1 fruit fly cellular context compared by ENCODE assay signal in genomic region chr2L:5403552-5404330, dm6.
A peak's percentile ranks its signal among the peaks of the same experiment; 100 is the strongest.
TF ChIP-seq lines count a peak whose summit lies in the region.

Gene H15 (plus strand): TSS chr2L:5404280.

TF ChIP-seq in whole organism, embryonic, 481 proteins besides CTCF, POLR2A, EP300 and RAD21 (continued from another document and continues in another):
- peak; percentile 86 for TF ChIP-seq crol (GFP tag; IDR thresholded peaks at IDR 0.05; lab: Robert Waterston, UW)
- no peak for TF ChIP-seq CG31365 (tag; optimal IDR thresholded peaks at IDR 0.05; lab: Kevin White, UChicago)
- TF ChIP-seq tup (GFP tag; optimal IDR thresholded peaks at IDR 0.05; lab: Kevin White, UChicago): no peak
- no peak; the same call in 2 of the 3 replicates for TF ChIP-seq H15 (GFP tag; IDR thresholded peaks at IDR 0.05; lab: Robert Waterston, UW)
- TF ChIP-seq stc (GFP tag; IDR thresholded peaks at IDR 0.05; lab: Robert Waterston, UW): no peak
- TF ChIP-seq lov (optimal IDR thresholded peaks at IDR 0.05; lab: Kevin White, UChicago): no peak
- no peak for TF ChIP-seq lov (GFP tag; IDR thresholded peaks at IDR 0.05; lab: Robert Waterston, UW)
- no peak for TF ChIP-seq Bdp1 (GFP tag; optimal IDR thresholded peaks at IDR 0.05; lab: Kevin White, UChicago)
- no peak for TF ChIP-seq Gug (GFP tag; IDR thresholded peaks at IDR 0.05; lab: Robert Waterston, UW)
- TF ChIP-seq CG7963 (GFP tag; IDR thresholded peaks at IDR 0.05; lab: Robert Waterston, UW; ENCODE audit: partially characterized antibody): no peak
- TF ChIP-seq CG5245 (GFP tag; optimal IDR thresholded peaks at IDR 0.05; lab: Kevin White, UChicago): no peak
- TF ChIP-seq CG1529 (GFP tag; optimal IDR thresholded peaks at IDR 0.05; lab: Kevin White, UChicago): no peak
- TF ChIP-seq ewg (GFP tag; optimal IDR thresholded peaks at IDR 0.05; lab: Kevin White, UChicago): peak; percentile 59
- TF ChIP-seq Dp (GFP tag; optimal IDR thresholded peaks at IDR 0.05; lab: Kevin White, UChicago): no peak
- TF ChIP-seq CG18599 (GFP tag; optimal IDR thresholded peaks at IDR 0.05; lab: Kevin White, UChicago): no peak
- TF ChIP-seq CHES-1-like (GFP tag; optimal IDR thresholded peaks at IDR 0.05; lab: Kevin White, UChicago): no peak
- no peak for TF ChIP-seq gsb (GFP tag; IDR thresholded peaks at IDR 0.05; lab: Robert Waterston, UW)
- TF ChIP-seq CG10274 (GFP tag; optimal IDR thresholded peaks at IDR 0.05; lab: Kevin White, UChicago): no peak
- peak; percentile 60 for TF ChIP-seq HmgZ (tag; optimal IDR thresholded peaks at IDR 0.05; lab: Kevin White, UChicago)
- TF ChIP-seq HLH3B (GFP tag; IDR thresholded peaks at IDR 0.05; lab: Robert Waterston, UW): no peak
- no peak for TF ChIP-seq sens (GFP tag; lab: Kevin White, UChicago)
- TF ChIP-seq lbe (GFP tag; optimal IDR thresholded peaks at IDR 0.05; lab: Kevin White, UChicago): no peak
- TF ChIP-seq CG17829 (tag; optimal IDR thresholded peaks at IDR 0.05; lab: Kevin White, UChicago): peak; percentile 64
- no peak for TF ChIP-seq wdn (GFP tag; IDR thresholded peaks at IDR 0.05; lab: Robert Waterston, UW)
- peak; percentile 18 for TF ChIP-seq stwl (tag; optimal IDR thresholded peaks at IDR 0.05; lab: Kevin White, UChicago)
- no peak for TF ChIP-seq Dref (GFP tag; IDR thresholded peaks at IDR 0.05; lab: Robert Waterston, UW)
- no peak for TF ChIP-seq BEAF-32 (GFP tag; optimal IDR thresholded peaks at IDR 0.05; lab: Kevin White, UChicago)
- TF ChIP-seq pfk (GFP tag; optimal IDR thresholded peaks at IDR 0.05; lab: Kevin White, UChicago): peak; percentile 95
- TF ChIP-seq CG14667 (GFP tag; IDR thresholded peaks at IDR 0.05; lab: Robert Waterston, UW): no peak
- no peak for TF ChIP-seq onecut (GFP tag; IDR thresholded peaks at IDR 0.05; lab: Robert Waterston, UW)
- TF ChIP-seq psq (GFP tag; optimal IDR thresholded peaks at IDR 0.05; lab: Kevin White, UChicago): no peak
- no peak for TF ChIP-seq CG2889 (GFP tag; IDR thresholded peaks at IDR 0.05; lab: Robert Waterston, UW)
- no peak for TF ChIP-seq chn (GFP tag; optimal IDR thresholded peaks at IDR 0.05; lab: Kevin White, UChicago)
- TF ChIP-seq Fer3 (tag; optimal IDR thresholded peaks at IDR 0.05; lab: Kevin White, UChicago): no peak
- no peak for TF ChIP-seq CG14965 (GFP tag; optimal IDR thresholded peaks at IDR 0.05; lab: Kevin White, UChicago; ENCODE audit: borderline replicate concordance)
- TF ChIP-seq CG8924 (tag; optimal IDR thresholded peaks at IDR 0.05; lab: Kevin White, UChicago): peak; percentile 35
- no peak for TF ChIP-seq CG31388 (GFP tag; optimal IDR thresholded peaks at IDR 0.05; lab: Kevin White, UChicago)
- TF ChIP-seq CG12219 (GFP tag; optimal IDR thresholded peaks at IDR 0.05; lab: Kevin White, UChicago): no peak
- no peak for TF ChIP-seq CG18011 (GFP tag; optimal IDR thresholded peaks at IDR 0.05; lab: Kevin White, UChicago)
- no peak for TF ChIP-seq CG2129 (GFP tag; IDR thresholded peaks at IDR 0.05; lab: Robert Waterston, UW; ENCODE audit: partially characterized antibody)
- TF ChIP-seq CG1832 (GFP tag; optimal IDR thresholded peaks at IDR 0.05; lab: Kevin White, UChicago): peak; percentile 99
- no peak for TF ChIP-seq scrt (GFP tag; optimal IDR thresholded peaks at IDR 0.05; lab: Kevin White, UChicago)
- TF ChIP-seq Antp (GFP tag; optimal IDR thresholded peaks at IDR 0.05; lab: Kevin White, UChicago): no peak
- no peak for TF ChIP-seq btn (GFP tag; optimal IDR thresholded peaks at IDR 0.05; lab: Kevin White, UChicago)
- no peak for TF ChIP-seq CG9797 (GFP tag; optimal IDR thresholded peaks at IDR 0.05; lab: Kevin White, UChicago)
- no peak for TF ChIP-seq sima (GFP tag; optimal IDR thresholded peaks at IDR 0.05; lab: Kevin White, UChicago)
- no peak for TF ChIP-seq CG13624 (GFP tag; optimal IDR thresholded peaks at IDR 0.05; lab: Kevin White, UChicago)
- TF ChIP-seq Trl (optimal IDR thresholded peaks at IDR 0.05; lab: Kevin White, UChicago): peak in 1 of 2 experiments; percentile 43
- TF ChIP-seq Trl (GFP tag; optimal IDR thresholded peaks at IDR 0.05; lab: Kevin White, UChicago): no peak
- TF ChIP-seq ara (GFP tag; IDR thresholded peaks at IDR 0.05; lab: Robert Waterston, UW): no peak
- TF ChIP-seq gcm2 (GFP tag; optimal IDR thresholded peaks at IDR 0.05; lab: Kevin White, UChicago): no peak
- no peak for TF ChIP-seq CG8944 (GFP tag; optimal IDR thresholded peaks at IDR 0.05; lab: Kevin White, UChicago)
- TF ChIP-seq rib (GFP tag; IDR thresholded peaks at IDR 0.05; lab: Robert Waterston, UW): no peak
- TF ChIP-seq CG14014 (GFP tag; IDR thresholded peaks at IDR 0.05; lab: Robert Waterston, UW): no peak
- no peak for TF ChIP-seq CG7839 (tag; optimal IDR thresholded peaks at IDR 0.05; lab: Kevin White, UChicago)
- no peak for TF ChIP-seq croc (GFP tag; conservative IDR thresholded peaks at IDR 0.05; lab: Robert Waterston, UW)
- TF ChIP-seq CG30403 (GFP tag; optimal IDR thresholded peaks at IDR 0.05; lab: Kevin White, UChicago): no peak
- no peak for TF ChIP-seq cato (GFP tag; optimal IDR thresholded peaks at IDR 0.05; lab: Kevin White, UChicago; ENCODE audit: borderline replicate concordance)
- no peak for TF ChIP-seq da (GFP tag; optimal IDR thresholded peaks at IDR 0.05; lab: Kevin White, UChicago)
- no peak for TF ChIP-seq CG11093 (GFP tag; IDR thresholded peaks at IDR 0.05; lab: Robert Waterston, UW)
- no peak for TF ChIP-seq gcm (GFP tag; optimal IDR thresholded peaks at IDR 0.05; lab: Kevin White, UChicago)
- TF ChIP-seq ham (GFP tag; IDR thresholded peaks at IDR 0.05; lab: Robert Waterston, UW): no peak
- TF ChIP-seq yki (optimal IDR thresholded peaks at IDR 0.05; lab: Kevin White, UChicago): no peak
- TF ChIP-seq CG2678 (tag; optimal IDR thresholded peaks at IDR 0.05; lab: Kevin White, UChicago): no peak
- no peak for TF ChIP-seq C15 (GFP tag; IDR thresholded peaks at IDR 0.05; lab: Robert Waterston, UW)
- TF ChIP-seq tap (tag; optimal IDR thresholded peaks at IDR 0.05; lab: Kevin White, UChicago): no peak
- TF ChIP-seq grau (tag; optimal IDR thresholded peaks at IDR 0.05; lab: Kevin White, UChicago): no peak
- TF ChIP-seq Dek (tag; optimal IDR thresholded peaks at IDR 0.05; lab: Kevin White, UChicago): no peak
- TF ChIP-seq CG18262 (tag; optimal IDR thresholded peaks at IDR 0.05; lab: Kevin White, UChicago): no peak
- TF ChIP-seq gt (GFP tag; IDR thresholded peaks at IDR 0.05; lab: Robert Waterston, UW): no peak
- TF ChIP-seq CG42726 (GFP tag; IDR thresholded peaks at IDR 0.05; lab: Robert Waterston, UW; ENCODE audit: partially characterized antibody): 0 out of 2 replicates have a peak, but pooled peaks have one; percentile 15
- no peak for TF ChIP-seq HHEX (GFP tag; optimal IDR thresholded peaks at IDR 0.05; lab: Kevin White, UChicago)
- TF ChIP-seq CG31224 (GFP tag; IDR thresholded peaks at IDR 0.05; lab: Robert Waterston, UW): no peak
- TF ChIP-seq bowl (GFP tag; IDR thresholded peaks at IDR 0.05; lab: Robert Waterston, UW): no peak
- TF ChIP-seq CG10654 (GFP tag; optimal IDR thresholded peaks at IDR 0.05; lab: Kevin White, UChicago): no peak
- no peak for TF ChIP-seq Hmx (GFP tag; optimal IDR thresholded peaks at IDR 0.05; lab: Kevin White, UChicago)
- TF ChIP-seq mam (GFP tag; optimal IDR thresholded peaks at IDR 0.05; lab: Kevin White, UChicago): no peak
- no peak for TF ChIP-seq nom (GFP tag; optimal IDR thresholded peaks at IDR 0.05; lab: Kevin White, UChicago)
- peak; percentile 31; the same call in 1 of the 2 replicates for TF ChIP-seq sna (GFP tag; IDR thresholded peaks at IDR 0.05; lab: Robert Waterston, UW; ENCODE audit: partially characterized antibody)
- no peak for TF ChIP-seq CG5953 (GFP tag; IDR thresholded peaks at IDR 0.05; lab: Robert Waterston, UW)
- TF ChIP-seq Camta (GFP tag; optimal IDR thresholded peaks at IDR 0.05; lab: Kevin White, UChicago): no peak
- no peak for TF ChIP-seq Rx (GFP tag; IDR thresholded peaks at IDR 0.05; lab: Robert Waterston, UW)
- no peak for TF ChIP-seq CG32532 (GFP tag; IDR thresholded peaks at IDR 0.05; lab: Robert Waterston, UW)
- no peak for TF ChIP-seq CG32767 (GFP tag; IDR thresholded peaks at IDR 0.05; lab: Robert Waterston, UW)
- TF ChIP-seq CG10321 (GFP tag; IDR thresholded peaks at IDR 0.05; lab: Robert Waterston, UW): peak; percentile 99
- peak; percentile 57; the same call in 1 of the 2 replicates for TF ChIP-seq amos (GFP tag; IDR thresholded peaks at IDR 0.05; lab: Robert Waterston, UW; ENCODE audit: partially characterized antibody)
- peak; percentile 53; the same call in 1 of the 2 replicates for TF ChIP-seq Nf-YA (GFP tag; IDR thresholded peaks at IDR 0.05; lab: Robert Waterston, UW)
- TF ChIP-seq ci (GFP tag; IDR thresholded peaks at IDR 0.05; lab: Robert Waterston, UW): peak; percentile 30; the same call in 1 of the 3 replicates
- no peak for TF ChIP-seq zf30C (GFP tag; optimal IDR thresholded peaks at IDR 0.05; lab: Kevin White, UChicago)
- no peak for TF ChIP-seq CG12659 (GFP tag; optimal IDR thresholded peaks at IDR 0.05; lab: Kevin White, UChicago)
- no peak for TF ChIP-seq CG11398 (GFP tag; optimal IDR thresholded peaks at IDR 0.05; lab: Kevin White, UChicago)
- no peak for TF ChIP-seq Eip74EF (GFP tag; optimal IDR thresholded peaks at IDR 0.05; lab: Kevin White, UChicago)
- TF ChIP-seq CG15269 (tag; optimal IDR thresholded peaks at IDR 0.05; lab: Kevin White, UChicago): no peak
- no peak for TF ChIP-seq ken (GFP tag; IDR thresholded peaks at IDR 0.05; lab: Robert Waterston, UW)
- TF ChIP-seq MBD-R2 (GFP tag; IDR thresholded peaks at IDR 0.05; lab: Robert Waterston, UW): no peak
- no peak for TF ChIP-seq CG2116 (GFP tag; optimal IDR thresholded peaks at IDR 0.05; lab: Kevin White, UChicago)
- peak; percentile 65 for TF ChIP-seq Elba2 (GFP tag; optimal IDR thresholded peaks at IDR 0.05; lab: Kevin White, UChicago)
- no peak for TF ChIP-seq Dip3 (GFP tag; optimal IDR thresholded peaks at IDR 0.05; lab: Kevin White, UChicago)
- no peak for TF ChIP-seq CG30431 (GFP tag; optimal IDR thresholded peaks at IDR 0.05; lab: Kevin White, UChicago)
- TF ChIP-seq jumu (GFP tag; optimal IDR thresholded peaks at IDR 0.05; lab: Kevin White, UChicago): no peak
- no peak for TF ChIP-seq BtbVII (GFP tag; optimal IDR thresholded peaks at IDR 0.05; lab: Kevin White, UChicago)
- no peak for TF ChIP-seq CG12744 (GFP tag; optimal IDR thresholded peaks at IDR 0.05; lab: Kevin White, UChicago)
- no peak for TF ChIP-seq Pdp1 (GFP tag; optimal IDR thresholded peaks at IDR 0.05; lab: Kevin White, UChicago)
- TF ChIP-seq CG43689 (GFP tag; IDR thresholded peaks at IDR 0.05; lab: Robert Waterston, UW): no peak
- TF ChIP-seq CG6813 (GFP tag; optimal IDR thresholded peaks at IDR 0.05; lab: Kevin White, UChicago): no peak
- no peak for TF ChIP-seq NC2β (GFP tag; optimal IDR thresholded peaks at IDR 0.05; lab: Kevin White, UChicago)
- no peak for TF ChIP-seq E2f1 (GFP tag; IDR thresholded peaks at IDR 0.05; lab: Robert Waterston, UW)
- TF ChIP-seq Deaf1 (tag; optimal IDR thresholded peaks at IDR 0.05; lab: Kevin White, UChicago): peak; percentile 73
- TF ChIP-seq dati (GFP tag; IDR thresholded peaks at IDR 0.05; lab: Robert Waterston, UW): no peak
- TF ChIP-seq Opbp (GFP tag; IDR thresholded peaks at IDR 0.05; lab: Robert Waterston, UW; ENCODE audit: partially characterized antibody): peak; percentile 79
- TF ChIP-seq Gsc (GFP tag; IDR thresholded peaks at IDR 0.05; lab: Robert Waterston, UW): no peak
- no peak for TF ChIP-seq CG17186 (GFP tag; optimal IDR thresholded peaks at IDR 0.05; lab: Kevin White, UChicago)
- no peak for TF ChIP-seq ash1 (GFP tag; optimal IDR thresholded peaks at IDR 0.05; lab: Kevin White, UChicago)
- no peak for TF ChIP-seq CG12942 (GFP tag; optimal IDR thresholded peaks at IDR 0.05; lab: Kevin White, UChicago)
- no peak for TF ChIP-seq CG3847 (GFP tag; IDR thresholded peaks at IDR 0.05; lab: Robert Waterston, UW)
- TF ChIP-seq bbx (GFP tag; IDR thresholded peaks at IDR 0.05; lab: Robert Waterston, UW; ENCODE audit: partially characterized antibody): peak; percentile 77
- no peak for TF ChIP-seq mld (GFP tag; IDR thresholded peaks at IDR 0.05; lab: Robert Waterston, UW; ENCODE audit: partially characterized antibody)
- TF ChIP-seq Adf1 (GFP tag; IDR thresholded peaks at IDR 0.05; lab: Robert Waterston, UW): peak; percentile 95
- no peak for TF ChIP-seq zfh2 (GFP tag; optimal IDR thresholded peaks at IDR 0.05; lab: Kevin White, UChicago)
- TF ChIP-seq CG7271 (tag; optimal IDR thresholded peaks at IDR 0.05; lab: Kevin White, UChicago): no peak
- no peak for TF ChIP-seq dmrt11E (tag; optimal IDR thresholded peaks at IDR 0.05; lab: Kevin White, UChicago)
- TF ChIP-seq slbo (GFP tag; IDR thresholded peaks at IDR 0.05; lab: Robert Waterston, UW): no peak
- peak; percentile 99 for TF ChIP-seq abd-A (tag; optimal IDR thresholded peaks at IDR 0.05; lab: Kevin White, UChicago)
- no peak for TF ChIP-seq gro (GFP tag; optimal IDR thresholded peaks at IDR 0.05; lab: Kevin White, UChicago)
- TF ChIP-seq sqz (GFP tag; optimal IDR thresholded peaks at IDR 0.05; lab: Kevin White, UChicago): peak; percentile 79
- TF ChIP-seq TFAM (GFP tag; optimal IDR thresholded peaks at IDR 0.05; lab: Kevin White, UChicago): no peak
- TF ChIP-seq CG15011 (GFP tag; optimal IDR thresholded peaks at IDR 0.05; lab: Kevin White, UChicago): no peak
- TF ChIP-seq CG33213 (GFP tag; optimal IDR thresholded peaks at IDR 0.05; lab: Kevin White, UChicago): no peak
- TF ChIP-seq GATAe (GFP tag; conservative IDR thresholded peaks at IDR 0.05; lab: Robert Waterston, UW): no peak
- no peak for TF ChIP-seq pho (GFP tag; optimal IDR thresholded peaks at IDR 0.05; lab: Kevin White, UChicago)
- no peak for TF ChIP-seq ERR (GFP tag; optimal IDR thresholded peaks at IDR 0.05; lab: Kevin White, UChicago)
- no peak for TF ChIP-seq MTF-1 (GFP tag; optimal IDR thresholded peaks at IDR 0.05; lab: Kevin White, UChicago; ENCODE audit: borderline replicate concordance)
- TF ChIP-seq tx (GFP tag; optimal IDR thresholded peaks at IDR 0.05; lab: Kevin White, UChicago): no peak
- TF ChIP-seq cwo (GFP tag; optimal IDR thresholded peaks at IDR 0.05; lab: Kevin White, UChicago): no peak
- no peak for TF ChIP-seq CG8281 (tag; optimal IDR thresholded peaks at IDR 0.05; lab: Kevin White, UChicago)
- no peak for TF ChIP-seq HLH54F (GFP tag; optimal IDR thresholded peaks at IDR 0.05; lab: Kevin White, UChicago)
- no peak for TF ChIP-seq Side (GFP tag; optimal IDR thresholded peaks at IDR 0.05; lab: Kevin White, UChicago)
- TF ChIP-seq br (optimal IDR thresholded peaks at IDR 0.05; lab: Kevin White, UChicago): no peak
- no peak for TF ChIP-seq CG34376 (GFP tag; optimal IDR thresholded peaks at IDR 0.05; lab: Kevin White, UChicago)
